Worm (Caenorhabditis elegans): ENCODE data around the gene srz-95.

ce11 chrV:17000635-17001034 lies 8.8 kb downstream of the srz-95 start:
- TF ChIP-seq atf-7 (tag; optimal IDR thresholded peaks at IDR 0.05) (no peak), nhr-80 (tag; optimal IDR thresholded peaks at IDR 0.05) (no peak), madf-3 (GFP tag; IDR thresholded peaks at IDR 0.05) (no peak), egl-44 (GFP tag; IDR thresholded peaks at IDR 0.05) (no peak), rpc-1 (optimal IDR thresholded peaks at IDR 0.05) (no peak), rpc-1 (tag; optimal IDR thresholded peaks at IDR 0.05) (no peak), Y56A3A.18 (GFP tag; IDR thresholded peaks at IDR 0.05) (no peak), K11D2.4 (GFP tag; IDR thresholded peaks at IDR 0.05) (no peak), snpc-4 (GFP tag; optimal IDR thresholded peaks at IDR 0.05) (no peak), snpc-4 (tag; optimal IDR thresholded peaks at IDR 0.05) (no peak), ZK185.1 (tag; optimal IDR thresholded peaks at IDR 0.05; ENCODE audit: poor library complexity, severe bottlenecking) (no peak), gei-17 (GFP tag; optimal IDR thresholded peaks at IDR 0.05) (no peak), Y53F4B.3 (GFP tag; IDR thresholded peaks at IDR 0.05) (no peak)
